Worm (Caenorhabditis elegans): Measurements from ENCODE around the gene ptr-9.

ce11 chrIII:9153809-9154208, 7.6 kb downstream of the ptr-9 start, which contains the start of gene nhl-1:
- no peak for TF ChIP-seq unc-39 (tag; optimal IDR thresholded peaks at IDR 0.05)
- no peak for TF ChIP-seq nhr-77 (tag; optimal IDR thresholded peaks at IDR 0.05)

Data from whole organism, L3 larva.